Fruit fly (Drosophila melanogaster) whole organism, embryonic: Measurements from ENCODE around the gene CG16824.
A peak's percentile ranks its signal among the peaks of the same experiment; 100 is the strongest.

Experiments
- Atf6 ChIP-seq: fragments of 200-800 bp; sonication (Bioruptor generic); IDR thresholded peaks from 2 replicates; pipeline ENCODE4 v1.3.6; 2022; ENCODE audit warnings: missing biosample characterization, missing genetic modification characterization
- CG3838 ChIP-seq: fragments of 200-800 bp; sonication (Bioruptor generic); optimal IDR thresholded peaks from 3 replicates; lab custom pipeline; 2016; ENCODE audit warnings: missing biosample characterization, missing genetic modification characterization
- CG43689 ChIP-seq: fragments of 200-800 bp; sonication (Bioruptor generic); IDR thresholded peaks from 2 replicates; pipeline ENCODE4 v1.3.6; 2022; ENCODE audit warnings: missing biosample characterization, missing genetic modification characterization
- Ets65A ChIP-seq: fragments of 200-800 bp; sonication (Bioruptor generic); peaks from one replicate; lab custom pipeline; 2016; ENCODE audit warnings: missing biosample characterization, missing genetic modification characterization
- Hmx ChIP-seq: fragments of 200-800 bp; sonication (Bioruptor generic); optimal IDR thresholded peaks from 2 replicates; lab custom pipeline; 2016; ENCODE audit warnings: missing biosample characterization, missing genetic modification characterization
- ash1 ChIP-seq: fragments of 200-800 bp; sonication (Bioruptor generic); optimal IDR thresholded peaks from 2 replicates; lab custom pipeline; 2018; ENCODE audit warnings: missing biosample characterization, mild to moderate bottlenecking, missing genetic modification characterization
- chinmo ChIP-seq: fragments of 200-800 bp; sonication (Bioruptor generic); IDR thresholded peaks from 4 replicates; pipeline ENCODE4 v1.3.6; 2022; ENCODE audit warnings: missing biosample characterization, missing genetic modification characterization; ENCODE audit not compliant: partially characterized antibody
- crol ChIP-seq: fragments of 200-800 bp; sonication (Bioruptor generic); IDR thresholded peaks from 2 replicates; pipeline ENCODE4 v1.3.6; 2022; ENCODE audit warnings: missing biosample characterization, missing genetic modification characterization
- org-1 ChIP-seq: fragments of 200-800 bp; sonication (Bioruptor generic); optimal IDR thresholded peaks from 2 replicates; lab custom pipeline; 2017; ENCODE audit warnings: missing biosample characterization, missing genetic modification characterization
- tx ChIP-seq: fragments of 200-800 bp; sonication (Bioruptor generic); optimal IDR thresholded peaks from 2 replicates; lab custom pipeline; 2016; ENCODE audit warnings: missing biosample characterization, missing genetic modification characterization
- z ChIP-seq: fragments of 200-800 bp; sonication (Bioruptor generic); IDR thresholded peaks from 3 replicates; pipeline ENCODE4 v1.3.6; 2022; ENCODE audit warnings: missing biosample characterization, missing genetic modification characterization

dm6 chr2L:13305000-13305399 lies 12.2 kb downstream of the CG16824 start:
- no peak for TF ChIP-seq org-1
- TF ChIP-seq z (GFP tag; lab: Robert Waterston, UW): no peak
- no peak for TF ChIP-seq Hmx (GFP tag; lab: Kevin White, UChicago)
- no peak for TF ChIP-seq Atf6 (GFP tag; lab: Robert Waterston, UW)
- no peak for TF ChIP-seq ash1 (GFP tag; lab: Kevin White, UChicago)
- no peak for TF ChIP-seq chinmo (GFP tag; lab: Robert Waterston, UW)
- TF ChIP-seq CG3838 (GFP tag; lab: Kevin White, UChicago): no peak
- no peak for TF ChIP-seq CG43689 (GFP tag; lab: Robert Waterston, UW)
- TF ChIP-seq crol (GFP tag; lab: Robert Waterston, UW): no peak
- TF ChIP-seq Ets65A (GFP tag; lab: Kevin White, UChicago): peak; percentile 93
- TF ChIP-seq tx (GFP tag; lab: Kevin White, UChicago): no peak
